Worm (Caenorhabditis elegans): ENCODE data around the gene F15E6.6.

The F15E6.6 gene

ce11 chrIV:4284020-4284419 lies at the start of gene F15E6.6:
Gene F15E6.6 (minus strand): TSS chrIV:4284120.
- no peak for TF ChIP-seq T22C8.4 (GFP tag; IDR thresholded peaks at IDR 0.05)
- TF ChIP-seq ref-1 (GFP tag; conservative IDR thresholded peaks at IDR 0.05), result no peak
- no peak for TF ChIP-seq cog-1 (tag; optimal IDR thresholded peaks at IDR 0.05)
- no peak for TF ChIP-seq ztf-23 (GFP tag; IDR thresholded peaks at IDR 0.05)
- no peak for TF ChIP-seq ztf-29 (GFP tag; IDR thresholded peaks at IDR 0.05)
- TF ChIP-seq klf-2 (GFP tag; conservative IDR thresholded peaks at IDR 0.05), result no peak
- no peak for TF ChIP-seq flt-1 (GFP tag; IDR thresholded peaks at IDR 0.05)
- TF ChIP-seq tab-1 (GFP tag; IDR thresholded peaks at IDR 0.05), result no peak
- TF ChIP-seq med-1 (GFP tag; optimal IDR thresholded peaks at IDR 0.05; ENCODE audit: insufficient read depth), result no peak

ce11 chrIV:4326445-4326844 lies 42.5 kb upstream of the F15E6.6 start, which contains the start of gene trpl-2:
Gene trpl-2 (plus strand): TSS chrIV:4326654.
- TF ChIP-seq klf-2 (GFP tag; conservative IDR thresholded peaks at IDR 0.05) (no peak), tab-1 (GFP tag; IDR thresholded peaks at IDR 0.05) (no peak), cog-1 (tag; optimal IDR thresholded peaks at IDR 0.05) (no peak), T22C8.4 (GFP tag; IDR thresholded peaks at IDR 0.05) (no peak), ztf-29 (GFP tag; IDR thresholded peaks at IDR 0.05) (no peak), ref-1 (GFP tag; conservative IDR thresholded peaks at IDR 0.05) (no peak), med-1 (GFP tag; optimal IDR thresholded peaks at IDR 0.05; ENCODE audit: insufficient read depth) (no peak), ztf-23 (GFP tag; IDR thresholded peaks at IDR 0.05) (no peak), flt-1 (GFP tag; IDR thresholded peaks at IDR 0.05) (no peak)

ce11 chrIV:4319473-4319872 lies 35.6 kb upstream of the F15E6.6 start:
- TF ChIP-seq flt-1 (GFP tag; IDR thresholded peaks at IDR 0.05) (no peak), klf-2 (GFP tag; conservative IDR thresholded peaks at IDR 0.05) (no peak), med-1 (GFP tag; optimal IDR thresholded peaks at IDR 0.05; ENCODE audit: insufficient read depth) (no peak), ztf-23 (GFP tag; IDR thresholded peaks at IDR 0.05) (no peak), T22C8.4 (GFP tag; IDR thresholded peaks at IDR 0.05) (peak; percentile 93), ref-1 (GFP tag; conservative IDR thresholded peaks at IDR 0.05) (no peak)

ce11 chrIV:4318056-4318455 lies 34.1 kb upstream of the F15E6.6 start:
- TF ChIP-seq ztf-23 (GFP tag; IDR thresholded peaks at IDR 0.05) (no peak), cog-1 (tag; optimal IDR thresholded peaks at IDR 0.05) (no peak), T22C8.4 (GFP tag; IDR thresholded peaks at IDR 0.05) (no peak; the same call in 1 of the 2 replicates), ref-1 (GFP tag; conservative IDR thresholded peaks at IDR 0.05) (no peak), flt-1 (GFP tag; IDR thresholded peaks at IDR 0.05) (no peak), klf-2 (GFP tag; conservative IDR thresholded peaks at IDR 0.05) (no peak), tab-1 (GFP tag; IDR thresholded peaks at IDR 0.05) (no peak), ztf-29 (GFP tag; IDR thresholded peaks at IDR 0.05) (no peak), med-1 (GFP tag; optimal IDR thresholded peaks at IDR 0.05; ENCODE audit: insufficient read depth) (no peak)

ce11 chrIV:4317638-4318037 lies 33.7 kb upstream of the F15E6.6 start:
- TF ChIP-seq T22C8.4 (GFP tag; IDR thresholded peaks at IDR 0.05) (peak; percentile 79), flt-1 (GFP tag; IDR thresholded peaks at IDR 0.05) (no peak), ztf-23 (GFP tag; IDR thresholded peaks at IDR 0.05) (no peak)

- no peak for TF ChIP-seq T22C8.4 (GFP tag; IDR thresholded peaks at IDR 0.05)
- no peak for TF ChIP-seq ztf-23 (GFP tag; IDR thresholded peaks at IDR 0.05)
- no peak for TF ChIP-seq flt-1 (GFP tag; IDR thresholded peaks at IDR 0.05)
- no peak for TF ChIP-seq ref-1 (GFP tag; conservative IDR thresholded peaks at IDR 0.05)
These were observed 33.0 kb upstream of the F15E6.6 start, which contains the start of gene Y24D9B.1 for ce11 chrIV:4316813-4317408. Gene Y24D9B.1 (plus strand): TSS chrIV:4317358.

- TF ChIP-seq T22C8.4 (GFP tag; IDR thresholded peaks at IDR 0.05) (no peak), klf-2 (GFP tag; conservative IDR thresholded peaks at IDR 0.05) (no peak), cog-1 (tag; optimal IDR thresholded peaks at IDR 0.05) (no peak), tab-1 (GFP tag; IDR thresholded peaks at IDR 0.05) (no peak), med-1 (GFP tag; optimal IDR thresholded peaks at IDR 0.05; ENCODE audit: insufficient read depth) (no peak), ref-1 (GFP tag; conservative IDR thresholded peaks at IDR 0.05) (no peak), ztf-29 (GFP tag; IDR thresholded peaks at IDR 0.05) (no peak), ztf-23 (GFP tag; IDR thresholded peaks at IDR 0.05) (no peak), flt-1 (GFP tag; IDR thresholded peaks at IDR 0.05) (no peak)
These were observed 23.5 kb upstream of the F15E6.6 start, which contains the start of gene set-9 for ce11 chrIV:4307227-4307946. Gene set-9 (plus strand): TSS chrIV:4307896.

- TF ChIP-seq T22C8.4 (GFP tag; IDR thresholded peaks at IDR 0.05) (no peak), ztf-29 (GFP tag; IDR thresholded peaks at IDR 0.05) (no peak), ref-1 (GFP tag; conservative IDR thresholded peaks at IDR 0.05) (no peak), cog-1 (tag; optimal IDR thresholded peaks at IDR 0.05) (no peak), flt-1 (GFP tag; IDR thresholded peaks at IDR 0.05) (no peak), med-1 (GFP tag; optimal IDR thresholded peaks at IDR 0.05; ENCODE audit: insufficient read depth) (no peak), ztf-23 (GFP tag; IDR thresholded peaks at IDR 0.05) (no peak), tab-1 (GFP tag; IDR thresholded peaks at IDR 0.05) (no peak), klf-2 (GFP tag; conservative IDR thresholded peaks at IDR 0.05) (no peak)
These were observed 22.4 kb upstream of the F15E6.6 start for ce11 chrIV:4306317-4306716.

ce11 chrIV:4301202-4301601 lies 17.3 kb upstream of the F15E6.6 start, which contains the start of gene lgc-22:
Gene lgc-22 (plus strand): TSS chrIV:4301306.
- peak; percentile 41; the same call in 1 of the 2 replicates for TF ChIP-seq tab-1 (GFP tag; IDR thresholded peaks at IDR 0.05)
- no peak for TF ChIP-seq klf-2 (GFP tag; conservative IDR thresholded peaks at IDR 0.05)

- TF ChIP-seq flt-1 (GFP tag; IDR thresholded peaks at IDR 0.05), result no peak
- TF ChIP-seq med-1 (GFP tag; optimal IDR thresholded peaks at IDR 0.05; ENCODE audit: insufficient read depth), result no peak
- TF ChIP-seq klf-2 (GFP tag; conservative IDR thresholded peaks at IDR 0.05), result no peak
- no peak for TF ChIP-seq tab-1 (GFP tag; IDR thresholded peaks at IDR 0.05)
- no peak for TF ChIP-seq ref-1 (GFP tag; conservative IDR thresholded peaks at IDR 0.05)
- TF ChIP-seq ztf-23 (GFP tag; IDR thresholded peaks at IDR 0.05), result no peak
- no peak for TF ChIP-seq cog-1 (tag; optimal IDR thresholded peaks at IDR 0.05)
- TF ChIP-seq T22C8.4 (GFP tag; IDR thresholded peaks at IDR 0.05), result no peak
These were observed 16.1 kb upstream of the F15E6.6 start for ce11 chrIV:4299994-4300393.

Data from whole organism, midembryonic.